Fruit fly (Drosophila melanogaster) whole organism, embryonic: ENCODE measurements around the gene CG13075.

Experiments used
- Awh ChIP-seq: fragments of 200-800 bp; sonication (Bioruptor generic); IDR thresholded peaks from 2 replicates; pipeline ENCODE4, ENCODE4 v1.3.6; 2022; ENCODE audit warnings: missing biosample characterization, missing genetic modification characterization
- Blimp-1 ChIP-seq: fragments of 200-800 bp; sonication (Bioruptor generic); optimal IDR thresholded peaks from 3 replicates; lab custom pipeline; 2018; ENCODE audit warnings: missing biosample characterization, missing genetic modification characterization, mild to moderate bottlenecking, moderate library complexity, missing genetic modification reagents
- CG10321 ChIP-seq: fragments of 200-800 bp; sonication (Bioruptor generic); IDR thresholded peaks from 2 replicates; pipeline ENCODE4 v1.3.6; 2022; ENCODE audit warnings: missing biosample characterization, missing genetic modification characterization
- CG10543 ChIP-seq: fragments of 200-800 bp; sonication (Bioruptor generic); optimal IDR thresholded peaks from 3 replicates; lab custom pipeline; 2017; ENCODE audit warnings: missing biosample characterization, mild to moderate bottlenecking, missing genetic modification characterization, moderate library complexity
- CG10565 ChIP-seq: fragments of 200-800 bp; sonication (Bioruptor generic); optimal IDR thresholded peaks from 3 replicates; lab custom pipeline; 2016; ENCODE audit warnings: missing biosample characterization, mild to moderate bottlenecking, missing genetic modification characterization
- CG10654 ChIP-seq: fragments of 200-800 bp; sonication (Bioruptor generic); optimal IDR thresholded peaks from 2 replicates; lab custom pipeline; 2016; ENCODE audit warnings: missing biosample characterization, missing genetic modification characterization
- CG12219 ChIP-seq: fragments of 200-800 bp; sonication (Bioruptor generic); optimal IDR thresholded peaks from 3 replicates; lab custom pipeline; 2018; ENCODE audit warnings: missing biosample characterization, mild to moderate bottlenecking, missing genetic modification characterization
- CG12659 ChIP-seq: fragments of 200-800 bp; sonication (Bioruptor generic); optimal IDR thresholded peaks from 3 replicates; lab custom pipeline; 2017; ENCODE audit warnings: mild to moderate bottlenecking, missing biosample characterization, missing genetic modification reagents, missing genetic modification characterization
- CG14014 ChIP-seq: fragments of 200-800 bp; sonication (Bioruptor generic); IDR thresholded peaks from 2 replicates; pipeline ENCODE4 v1.3.6; 2022; ENCODE audit warnings: missing biosample characterization, missing genetic modification characterization
- CG14050 ChIP-seq: fragments of 200-800 bp; sonication (Bioruptor generic); IDR thresholded peaks from 3 replicates; pipeline ENCODE4 v1.3.6; 2022; ENCODE audit warnings: missing biosample characterization, missing genetic modification characterization
- CG15696 ChIP-seq: fragments of 200-800 bp; sonication (Bioruptor generic); optimal IDR thresholded peaks from 2 replicates; lab custom pipeline; 2019; ENCODE audit warnings: missing biosample characterization, mild to moderate bottlenecking, missing genetic modification characterization, moderate library complexity
- CG17568 ChIP-seq: fragments of 200-800 bp; sonication (Bioruptor generic); optimal IDR thresholded peaks from 2 replicates; lab custom pipeline; 2018; ENCODE audit warnings: missing biosample characterization, mild to moderate bottlenecking, missing genetic modification characterization, moderate library complexity
- CG1792 ChIP-seq: fragments of 200-800 bp; sonication (Bioruptor generic); optimal IDR thresholded peaks from 2 replicates; lab custom pipeline; 2016; ENCODE audit warnings: missing biosample characterization, missing genetic modification characterization
- CG2712 ChIP-seq: fragments of 200-800 bp; optimal IDR thresholded peaks from 3 replicates; lab custom pipeline; 2019; ENCODE audit warnings: missing biosample characterization, mild to moderate bottlenecking, missing genetic modification characterization, moderate library complexity
- CG30431 ChIP-seq: fragments of 200-800 bp; sonication (Bioruptor generic); optimal IDR thresholded peaks from 2 replicates; lab custom pipeline; 2017; ENCODE audit warnings: missing biosample characterization, missing genetic modification characterization
- CG4360 ChIP-seq: fragments of 200-800 bp; sonication (Bioruptor generic); IDR thresholded peaks from 2 replicates; pipeline ENCODE4 v1.3.6; 2022; ENCODE audit warnings: missing biosample characterization, missing genetic modification characterization
- CG43689 ChIP-seq: fragments of 200-800 bp; sonication (Bioruptor generic); IDR thresholded peaks from 2 replicates; pipeline ENCODE4 v1.3.6; 2022; ENCODE audit warnings: missing biosample characterization, missing genetic modification characterization
- CG4404 ChIP-seq: fragments of 200-800 bp; sonication (Bioruptor generic); IDR thresholded peaks from 2 replicates; pipeline ENCODE4 v1.3.6; 2022; ENCODE audit warnings: missing biosample characterization, missing genetic modification characterization
- CG6683 ChIP-seq: fragments of 200-800 bp; sonication (Bioruptor generic); optimal IDR thresholded peaks from 2 replicates; lab custom pipeline; 2017; ENCODE audit warnings: missing biosample characterization, mild to moderate bottlenecking, missing genetic modification characterization, missing genetic modification reagents
- CG7271 ChIP-seq: fragments of 200-800 bp; sonication (Bioruptor generic); optimal IDR thresholded peaks from 2 replicates; lab custom pipeline; 2018; ENCODE audit warnings: missing biosample characterization, mild to moderate bottlenecking, missing genetic modification characterization, moderate library complexity
- CG7357 ChIP-seq: fragments of 200-800 bp; sonication (Bioruptor generic); IDR thresholded peaks from 3 replicates; pipeline ENCODE4 v1.3.6; 2022; ENCODE audit warnings: missing biosample characterization, missing genetic modification characterization
- CG7786 ChIP-seq: fragments of 200-800 bp; sonication (Bioruptor generic); optimal IDR thresholded peaks from 2 replicates; lab custom pipeline; 2016; ENCODE audit warnings: missing biosample characterization, missing genetic modification characterization
- CG8281 ChIP-seq: fragments of 200-800 bp; sonication (Bioruptor generic); optimal IDR thresholded peaks from 2 replicates; lab custom pipeline; 2018; ENCODE audit warnings: missing biosample characterization, mild to moderate bottlenecking, missing genetic modification characterization, moderate library complexity
- Hsf ChIP-seq: fragments of 200-800 bp; sonication (Bioruptor generic); optimal IDR thresholded peaks from 3 replicates; lab custom pipeline; 2016; ENCODE audit warnings: missing biosample characterization, missing genetic modification characterization
- Kr ChIP-seq: fragments of 200-800 bp; sonication (Bioruptor generic); optimal IDR thresholded peaks from 2 replicates; lab custom pipeline; 2017; ENCODE audit warnings: missing biosample characterization, mild to moderate bottlenecking, missing genetic modification characterization
- Max ChIP-seq: fragments of 200-800 bp; sonication (Bioruptor generic); optimal IDR thresholded peaks from 2 replicates; lab custom pipeline; 2016; ENCODE audit warnings: missing biosample characterization, mild to moderate bottlenecking, missing genetic modification characterization
- Med ChIP-seq: fragments of 200-800 bp; sonication (Bioruptor generic); peaks from one replicate; lab custom pipeline; 2016; ENCODE audit warnings: missing biosample characterization, missing genetic modification characterization, mild to moderate bottlenecking, inconsistent platforms, moderate library complexity
- Nf-YB ChIP-seq: fragments of 200-800 bp; sonication (Bioruptor generic); optimal IDR thresholded peaks from 3 replicates; lab custom pipeline; 2019; ENCODE audit warnings: missing biosample characterization, mild to moderate bottlenecking, missing genetic modification characterization, moderate library complexity
- Optix ChIP-seq: fragments of 200-800 bp; sonication (Bioruptor generic); IDR thresholded peaks from 3 replicates; pipeline ENCODE4 v1.3.6; 2022; ENCODE audit warnings: missing biosample characterization, missing genetic modification characterization
- PHDP ChIP-seq: fragments of 200-800 bp; sonication (Bioruptor generic); optimal IDR thresholded peaks from 3 replicates; lab custom pipeline; 2018; ENCODE audit warnings: missing biosample characterization, mild to moderate bottlenecking, missing genetic modification characterization, moderate library complexity
- cad ChIP-seq: fragments of >200 bp; optimal IDR thresholded peaks from 2 replicates; lab custom pipeline; 2017; ENCODE audit warnings: missing biosample characterization, missing genetic modification characterization
- cas ChIP-seq: fragments of 200-800 bp; sonication (Bioruptor generic); IDR thresholded peaks from 2 replicates; pipeline ENCODE4 v1.3.6; 2022; ENCODE audit warnings: missing biosample characterization, missing genetic modification characterization
- cato ChIP-seq: fragments of 200-800 bp; sonication (Bioruptor generic); optimal IDR thresholded peaks from 2 replicates; lab custom pipeline; 2016; ENCODE audit warnings: missing biosample characterization, missing genetic modification characterization, borderline replicate concordance
- cwo ChIP-seq: fragments of 200-800 bp; sonication (Bioruptor generic); optimal IDR thresholded peaks from 3 replicates; lab custom pipeline; 2017; ENCODE audit warnings: missing biosample characterization, missing genetic modification characterization, mild to moderate bottlenecking, moderate library complexity, missing genetic modification reagents
- dysf ChIP-seq: fragments of 200-800 bp; sonication (Bioruptor generic); IDR thresholded peaks from 3 replicates; pipeline ENCODE4 v1.3.6; 2022; ENCODE audit warnings: missing biosample characterization, missing genetic modification characterization
- en ChIP-seq: fragments of 200-800 bp; sonication (Bioruptor generic); optimal IDR thresholded peaks from 2 replicates; lab custom pipeline; 2016; ENCODE audit warnings: missing biosample characterization, missing genetic modification characterization
- fd3F ChIP-seq: fragments of 200-800 bp; sonication (Bioruptor generic); optimal IDR thresholded peaks from 2 replicates; lab custom pipeline; 2018; ENCODE audit warnings: missing biosample characterization, mild to moderate bottlenecking, missing genetic modification characterization, moderate library complexity
- fru ChIP-seq: fragments of >200 bp; optimal IDR thresholded peaks from 2 replicates; lab custom pipeline; 2017
- gcm2 ChIP-seq: fragments of 200-800 bp; sonication (Bioruptor generic); optimal IDR thresholded peaks from 2 replicates; lab custom pipeline; 2016; ENCODE audit warnings: missing biosample characterization, missing genetic modification characterization
- gfzf ChIP-seq: fragments of 200-800 bp; sonication (Bioruptor generic); optimal IDR thresholded peaks from 2 replicates; lab custom pipeline; 2016; ENCODE audit warnings: missing biosample characterization, mild to moderate bottlenecking, missing genetic modification characterization, moderate library complexity
- gt ChIP-seq: fragments of 200-800 bp; sonication (Bioruptor generic); IDR thresholded peaks from 2 replicates; pipeline ENCODE4 v1.3.6; 2022; ENCODE audit warnings: missing biosample characterization, missing genetic modification characterization
- insv ChIP-seq, 2 experiments: fragments of 200-800 bp; sonication (Bioruptor generic); optimal IDR thresholded peaks; 3 replicates each; lab custom pipeline; 2016 to 2018; ENCODE audit warnings: missing biosample characterization in 2 of 2, missing genetic modification characterization in 2 of 2
- jing ChIP-seq: fragments of 200-800 bp; sonication (Bioruptor generic); optimal IDR thresholded peaks from 2 replicates; lab custom pipeline; 2018; ENCODE audit warnings: missing biosample characterization, mild to moderate bottlenecking, missing genetic modification characterization
- lab ChIP-seq: fragments of 200-800 bp; sonication (Bioruptor generic); optimal IDR thresholded peaks from 3 replicates; lab custom pipeline; 2017; ENCODE audit warnings: missing biosample characterization, missing genetic modification characterization, mild to moderate bottlenecking, moderate library complexity, missing genetic modification reagents
- maf-S ChIP-seq: fragments of 200-800 bp; sonication (Bioruptor generic); optimal IDR thresholded peaks from 2 replicates; lab custom pipeline; 2016; ENCODE audit warnings: missing biosample characterization, missing genetic modification characterization
- mam ChIP-seq: fragments of 200-800 bp; sonication (Bioruptor generic); optimal IDR thresholded peaks from 3 replicates; lab custom pipeline; 2016; ENCODE audit warnings: missing biosample characterization, missing genetic modification characterization
- nmo ChIP-seq: fragments of 200-800 bp; sonication (Bioruptor generic); optimal IDR thresholded peaks from 2 replicates; lab custom pipeline; 2018; ENCODE audit warnings: missing biosample characterization, mild to moderate bottlenecking, missing genetic modification characterization, moderate library complexity
- pros ChIP-seq: fragments of 200-800 bp; sonication (Bioruptor generic); optimal IDR thresholded peaks from 3 replicates; lab custom pipeline; 2019; ENCODE audit warnings: missing biosample characterization, mild to moderate bottlenecking, missing genetic modification characterization, moderate library complexity
- ranshi ChIP-seq: fragments of 200-800 bp; sonication (Bioruptor generic); IDR thresholded peaks from 2 replicates; pipeline ENCODE4 v1.3.6; 2022; ENCODE audit warnings: missing biosample characterization, missing genetic modification characterization
- usp ChIP-seq: fragments of >200 bp; optimal IDR thresholded peaks from 2 replicates; lab custom pipeline; 2017; ENCODE audit warnings: missing biosample characterization, missing genetic modification characterization
- yki ChIP-seq: fragments of >200 bp; optimal IDR thresholded peaks from 3 replicates; lab custom pipeline; 2018

CG13075 gene

DNA sequence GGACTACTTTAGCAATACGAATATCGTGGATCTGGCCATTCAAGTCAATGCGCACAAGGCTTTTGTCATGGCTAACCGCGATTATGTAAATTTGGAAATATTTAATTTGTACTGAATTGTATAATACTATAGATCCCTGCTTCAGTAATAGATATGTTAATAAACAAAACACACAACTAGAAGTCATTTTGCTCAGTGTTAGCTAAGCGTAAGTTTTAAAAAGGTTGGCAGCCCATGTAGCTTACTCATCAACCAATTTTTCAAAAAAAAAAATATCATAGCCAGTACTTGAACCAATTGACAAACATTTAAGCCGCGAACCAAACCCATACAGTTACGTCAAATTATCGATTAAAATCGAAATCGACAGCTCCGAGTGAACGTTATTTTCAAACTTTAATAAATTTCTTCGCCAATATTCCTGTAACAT lies 46.7 kb upstream of the CG13075 start (continued):
- TF ChIP-seq jing (peak; percentile 27), Nf-YB (GFP tag; lab: Kevin White, UChicago) (peak; percentile 48), en (GFP tag; lab: Kevin White, UChicago) (peak; percentile 41), fru (no peak), yki (lab: Kevin White, UChicago) (peak; percentile 38), Blimp-1 (peak; percentile 70), CG10565 (peak; percentile 65), CG10321 (peak; percentile 60; the same call in 1 of the 2 replicates), PHDP (tag; lab: Kevin White, UChicago) (peak; percentile 80), ranshi (GFP tag; lab: Robert Waterston, UW) (peak; percentile 78; the same call in 1 of the 2 replicates), CG10543 (no peak), CG4360 (GFP tag; lab: Robert Waterston, UW) (no peak), pros (GFP tag; lab: Kevin White, UChicago) (no peak), CG7786 (GFP tag; lab: Kevin White, UChicago) (peak; percentile 61), mam (GFP tag; lab: Kevin White, UChicago) (peak; percentile 81), cad (GFP tag; lab: Kevin White, UChicago) (no peak), cato (GFP tag; lab: Kevin White, UChicago) (peak; percentile 36), Awh (peak; percentile 80), CG12659 (GFP tag; lab: Kevin White, UChicago) (peak; percentile 79), CG7271 (no peak), CG7357 (GFP tag; lab: Robert Waterston, UW) (no peak), Optix (peak; percentile 61; the same call in 1 of the 3 replicates), gfzf (GFP tag; lab: Kevin White, UChicago) (peak; percentile 67), CG6683 (GFP tag; lab: Kevin White, UChicago) (peak; percentile 50), CG10654 (peak; percentile 68), CG30431 (peak; percentile 55), Med (GFP tag; lab: Kevin White, UChicago) (peak; percentile 97), Kr (GFP tag; lab: Kevin White, UChicago) (no peak), fd3F (peak; percentile 47), CG43689 (no peak; the same call in 1 of the 2 replicates), CG14050 (GFP tag; lab: Robert Waterston, UW) (peak; percentile 28; the same call in 1 of the 3 replicates), CG8281 (tag; lab: Kevin White, UChicago) (peak; percentile 43), CG15696 (tag; lab: Kevin White, UChicago) (peak; percentile 72), CG1792 (GFP tag; lab: Kevin White, UChicago) (peak; percentile 68), gcm2 (peak; percentile 46), CG17568 (GFP tag; lab: Kevin White, UChicago) (peak; percentile 70), CG12219 (peak; percentile 81), insv (GFP tag; optimal IDR thresholded peaks at IDR 0.05; lab: Kevin White, UChicago) (peak in 1 of 2 experiments; percentile 61), CG4404 (GFP tag; lab: Robert Waterston, UW) (peak; percentile 43; the same call in 1 of the 2 replicates), nmo (GFP tag; lab: Kevin White, UChicago) (peak; percentile 77), lab (peak; percentile 86), CG14014 (peak; percentile 74), cas (GFP tag; lab: Robert Waterston, UW) (peak; percentile 72; the same call in 1 of the 2 replicates), Max (GFP tag; lab: Kevin White, UChicago) (peak; percentile 47), CG2712 (tag; lab: Kevin White, UChicago) (peak; percentile 82), cwo (GFP tag; lab: Kevin White, UChicago) (peak; percentile 72), usp (GFP tag; lab: Kevin White, UChicago) (no peak), gt (GFP tag; lab: Robert Waterston, UW) (no peak), Hsf (GFP tag; lab: Kevin White, UChicago) (peak; percentile 79), maf-S (peak; percentile 67), dysf (GFP tag; lab: Robert Waterston, UW) (peak; percentile 77)
